Fruit fly (Drosophila melanogaster) whole organism, embryonic: Measurements from ENCODE around the gene Patr-1.

ENCODE experiments used
- BEAF-32 ChIP-seq: fragments of 200-800 bp; sonication (Bioruptor generic); optimal IDR thresholded peaks from 3 replicates; lab custom pipeline; 2017; ENCODE audit warnings: missing biosample characterization, missing genetic modification characterization, mild to moderate bottlenecking, moderate library complexity, missing genetic modification reagents
- Blimp-1 ChIP-seq: fragments of 200-800 bp; sonication (Bioruptor generic); optimal IDR thresholded peaks from 3 replicates; lab custom pipeline; 2018; ENCODE audit warnings: missing biosample characterization, missing genetic modification characterization, mild to moderate bottlenecking, moderate library complexity, missing genetic modification reagents
- CG11560 ChIP-seq: fragments of 200-800 bp; sonication (Bioruptor generic); IDR thresholded peaks from 3 replicates; pipeline ENCODE4 v1.3.6; 2022; ENCODE audit warnings: missing biosample characterization, missing genetic modification characterization
- CG12236 ChIP-seq: fragments of 200-800 bp; sonication (Bioruptor generic); optimal IDR thresholded peaks from 2 replicates; lab custom pipeline; 2016; ENCODE audit warnings: missing biosample characterization, missing genetic modification characterization
- CG12299 ChIP-seq: fragments of 200-800 bp; sonication (Bioruptor generic); optimal IDR thresholded peaks from 2 replicates; lab custom pipeline; 2018; ENCODE audit warnings: missing biosample characterization, mild to moderate bottlenecking, missing genetic modification characterization
- CG18599 ChIP-seq: fragments of 200-800 bp; sonication (Bioruptor generic); optimal IDR thresholded peaks from 3 replicates; lab custom pipeline; 2017; ENCODE audit warnings: missing biosample characterization, missing genetic modification characterization, mild to moderate bottlenecking, moderate library complexity, missing genetic modification reagents
- CG2875 ChIP-seq: fragments of 200-800 bp; sonication (Bioruptor generic); optimal IDR thresholded peaks from 2 replicates; lab custom pipeline; 2017; ENCODE audit warnings: missing biosample characterization, mild to moderate bottlenecking, missing genetic modification characterization, missing genetic modification reagents
- CG31365 ChIP-seq: fragments of 200-800 bp; sonication (Bioruptor generic); optimal IDR thresholded peaks from 2 replicates; lab custom pipeline; 2018; ENCODE audit warnings: missing biosample characterization, mild to moderate bottlenecking, missing genetic modification characterization
- CG3281 ChIP-seq: fragments of 200-800 bp; sonication (Bioruptor generic); optimal IDR thresholded peaks from 3 replicates; lab custom pipeline; 2017; ENCODE audit warnings: missing biosample characterization, mild to moderate bottlenecking, missing genetic modification characterization
- CG4707 ChIP-seq: fragments of 200-800 bp; sonication (Bioruptor generic); optimal IDR thresholded peaks from 2 replicates; lab custom pipeline; 2018; ENCODE audit warnings: missing biosample characterization, mild to moderate bottlenecking, missing genetic modification characterization, moderate library complexity
- CG6791 ChIP-seq: fragments of 200-800 bp; sonication (Bioruptor generic); IDR thresholded peaks from 3 replicates; pipeline ENCODE4 v1.3.6; 2022; ENCODE audit warnings: missing biosample characterization, missing genetic modification characterization; ENCODE audit not compliant: partially characterized antibody
- CG7556 ChIP-seq: fragments of 200-800 bp; sonication (Bioruptor generic); optimal IDR thresholded peaks from 2 replicates; lab custom pipeline; 2017; ENCODE audit warnings: missing biosample characterization, mild to moderate bottlenecking, missing genetic modification characterization
- CG7839 ChIP-seq: fragments of 200-800 bp; sonication (Bioruptor generic); optimal IDR thresholded peaks from 3 replicates; lab custom pipeline; 2018; ENCODE audit warnings: missing biosample characterization, mild to moderate bottlenecking, missing genetic modification characterization, moderate library complexity
- CG8359 ChIP-seq: fragments of 200-800 bp; sonication (Bioruptor generic); optimal IDR thresholded peaks from 2 replicates; lab custom pipeline; 2017; ENCODE audit warnings: missing biosample characterization, mild to moderate bottlenecking, missing genetic modification characterization, borderline replicate concordance
- CG9609 ChIP-seq: fragments of 200-800 bp; sonication (Bioruptor generic); optimal IDR thresholded peaks from 3 replicates; lab custom pipeline; 2016; ENCODE audit warnings: missing biosample characterization, missing genetic modification characterization
- CkIIα-i1 ChIP-seq: fragments of 200-800 bp; sonication (Bioruptor generic); IDR thresholded peaks from 2 replicates; pipeline ENCODE4 v1.3.6; 2022; ENCODE audit warnings: missing biosample characterization, missing genetic modification characterization
- D19A ChIP-seq: fragments of 200-800 bp; optimal IDR thresholded peaks from 3 replicates; lab custom pipeline; 2019; ENCODE audit warnings: missing biosample characterization, mild to moderate bottlenecking, missing genetic modification characterization, moderate library complexity
- D19B ChIP-seq: fragments of 200-800 bp; sonication (Bioruptor generic); optimal IDR thresholded peaks from 2 replicates; lab custom pipeline; 2017; ENCODE audit warnings: missing biosample characterization, mild to moderate bottlenecking, missing genetic modification characterization
- E2f2 ChIP-seq: fragments of 200-800 bp; sonication (Bioruptor generic); IDR thresholded peaks from 2 replicates; pipeline ENCODE4 v1.3.6; 2022; ENCODE audit warnings: missing biosample characterization, missing genetic modification characterization
- Ets65A ChIP-seq: fragments of 200-800 bp; sonication (Bioruptor generic); peaks from one replicate; lab custom pipeline; 2016; ENCODE audit warnings: missing biosample characterization, missing genetic modification characterization
- Gug ChIP-seq: fragments of 200-800 bp; sonication (Bioruptor generic); IDR thresholded peaks from 4 replicates; pipeline ENCODE4 v1.3.6; 2022; ENCODE audit warnings: missing biosample characterization, missing genetic modification characterization
- Hey ChIP-seq: fragments of 200-800 bp; sonication (Bioruptor generic); optimal IDR thresholded peaks from 3 replicates; lab custom pipeline; 2018; ENCODE audit warnings: missing biosample characterization, mild to moderate bottlenecking, missing genetic modification characterization
- Mrtf ChIP-seq: fragments of 200-800 bp; sonication (Bioruptor generic); IDR thresholded peaks from 3 replicates; pipeline ENCODE4 v1.3.6; 2022; ENCODE audit warnings: missing biosample characterization, missing genetic modification characterization
- Six4 ChIP-seq: fragments of 200-800 bp; sonication (Bioruptor generic); optimal IDR thresholded peaks from 2 replicates; lab custom pipeline; 2016; ENCODE audit warnings: missing biosample characterization, missing genetic modification characterization
- Sox102F ChIP-seq: fragments of 200-800 bp; sonication (Bioruptor generic); optimal IDR thresholded peaks from 2 replicates; lab custom pipeline; 2018; ENCODE audit warnings: missing biosample characterization, mild to moderate bottlenecking, missing genetic modification characterization, moderate library complexity
- Stat92E ChIP-seq, 3 experiments: fragments of >200 bp in 2 of 3; fragments of 200-800 bp in 1 of 3; sonication (Bioruptor generic) in 1 of 3; optimal IDR thresholded peaks; 2 replicates each; lab custom pipeline; 2017 to 2019; ENCODE audit warnings: missing biosample characterization in 3 of 3, missing genetic modification characterization in 3 of 3, mild to moderate bottlenecking in 1 of 3, moderate library complexity in 1 of 3
- Usf ChIP-seq: fragments of 200-800 bp; sonication (Bioruptor generic); optimal IDR thresholded peaks from 2 replicates; lab custom pipeline; 2017; ENCODE audit warnings: missing genotype, missing biosample characterization, missing genetic modification characterization
- bowl ChIP-seq: fragments of 200-800 bp; sonication (Bioruptor generic); IDR thresholded peaks from 2 replicates; pipeline ENCODE4 v1.3.6; 2022; ENCODE audit warnings: missing biosample characterization, missing genetic modification characterization
- chinmo ChIP-seq: fragments of 200-800 bp; sonication (Bioruptor generic); IDR thresholded peaks from 4 replicates; pipeline ENCODE4 v1.3.6; 2022; ENCODE audit warnings: missing biosample characterization, missing genetic modification characterization; ENCODE audit not compliant: partially characterized antibody
- chn ChIP-seq: fragments of 200-800 bp; sonication (Bioruptor generic); optimal IDR thresholded peaks from 2 replicates; lab custom pipeline; 2016; ENCODE audit warnings: missing biosample characterization, missing genetic modification characterization
- dm ChIP-seq: fragments of 200-800 bp; sonication (Bioruptor generic); optimal IDR thresholded peaks from 3 replicates; lab custom pipeline; 2016; ENCODE audit warnings: missing biosample characterization, missing genetic modification characterization
- dpn ChIP-seq, 2 experiments: fragments of 200-800 bp; sonication (Bioruptor generic); optimal IDR thresholded peaks; 3 replicates each; lab custom pipeline; 2016; ENCODE audit warnings: missing biosample characterization in 2 of 2, missing genetic modification characterization in 2 of 2
- gcm ChIP-seq: fragments of 200-800 bp; sonication (Bioruptor generic); optimal IDR thresholded peaks from 2 replicates; lab custom pipeline; 2019; ENCODE audit warnings: missing biosample characterization, mild to moderate bottlenecking, missing genetic modification characterization, moderate library complexity
- hkb ChIP-seq, 2 experiments: fragments of 200-800 bp in 1 of 2; fragments of >200 bp in 1 of 2; sonication (Bioruptor generic) in 1 of 2; IDR thresholded peaks in 1 of 2; optimal IDR thresholded peaks in 1 of 2; 2 replicates each; pipeline versions ENCODE4 v1.3.6 to Lab custom; 2017 to 2022; ENCODE audit warnings: missing biosample characterization in 1 of 2, missing genetic modification characterization in 1 of 2
- insv ChIP-seq, 2 experiments: fragments of 200-800 bp; sonication (Bioruptor generic); optimal IDR thresholded peaks; 3 replicates each; lab custom pipeline; 2016 to 2018; ENCODE audit warnings: missing biosample characterization in 2 of 2, missing genetic modification characterization in 2 of 2
- ken ChIP-seq: fragments of 200-800 bp; sonication (Bioruptor generic); IDR thresholded peaks from 3 replicates; pipeline ENCODE4 v1.3.6; 2022; ENCODE audit warnings: missing biosample characterization, missing genetic modification characterization
- kni ChIP-seq: fragments of 200-800 bp; sonication (Bioruptor generic); optimal IDR thresholded peaks from 3 replicates; lab custom pipeline; 2017; ENCODE audit warnings: mild to moderate bottlenecking, missing biosample characterization, missing genetic modification reagents, missing genetic modification characterization
- mirr ChIP-seq: fragments of 200-800 bp; sonication (Bioruptor generic); optimal IDR thresholded peaks from 3 replicates; lab custom pipeline; 2018; ENCODE audit warnings: missing biosample characterization, mild to moderate bottlenecking, missing genetic modification characterization
- oc ChIP-seq: fragments of 200-800 bp; sonication (Bioruptor generic); optimal IDR thresholded peaks from 2 replicates; lab custom pipeline; 2018; ENCODE audit warnings: missing biosample characterization, mild to moderate bottlenecking, missing genetic modification characterization, moderate library complexity
- onecut ChIP-seq: fragments of 200-800 bp; sonication (Bioruptor generic); IDR thresholded peaks from 2 replicates; pipeline ENCODE4 v1.3.6; 2022; ENCODE audit warnings: missing biosample characterization, missing genetic modification characterization
- p53 ChIP-seq: fragments of 200-800 bp; sonication (Bioruptor generic); optimal IDR thresholded peaks from 2 replicates; lab custom pipeline; 2016; ENCODE audit warnings: missing biosample characterization, missing genetic modification characterization
- pb ChIP-seq: fragments of 200-800 bp; sonication (Bioruptor generic); optimal IDR thresholded peaks from 3 replicates; lab custom pipeline; 2016; ENCODE audit warnings: missing biosample characterization, missing genetic modification characterization
- sr ChIP-seq: fragments of 200-800 bp; sonication (Bioruptor generic); IDR thresholded peaks from 3 replicates; pipeline ENCODE4 v1.3.6; 2022; ENCODE audit warnings: missing biosample characterization, missing genetic modification characterization
- toy ChIP-seq: fragments of 200-800 bp; sonication (Bioruptor generic); IDR thresholded peaks from 2 replicates; pipeline ENCODE4 v1.3.6; 2022; ENCODE audit warnings: missing biosample characterization, missing genetic modification characterization
- wek ChIP-seq: fragments of 200-800 bp; sonication (Bioruptor generic); optimal IDR thresholded peaks from 3 replicates; lab custom pipeline; 2018; ENCODE audit warnings: missing biosample characterization, mild to moderate bottlenecking, missing genetic modification characterization, moderate library complexity

The Patr-1 gene

DNA sequence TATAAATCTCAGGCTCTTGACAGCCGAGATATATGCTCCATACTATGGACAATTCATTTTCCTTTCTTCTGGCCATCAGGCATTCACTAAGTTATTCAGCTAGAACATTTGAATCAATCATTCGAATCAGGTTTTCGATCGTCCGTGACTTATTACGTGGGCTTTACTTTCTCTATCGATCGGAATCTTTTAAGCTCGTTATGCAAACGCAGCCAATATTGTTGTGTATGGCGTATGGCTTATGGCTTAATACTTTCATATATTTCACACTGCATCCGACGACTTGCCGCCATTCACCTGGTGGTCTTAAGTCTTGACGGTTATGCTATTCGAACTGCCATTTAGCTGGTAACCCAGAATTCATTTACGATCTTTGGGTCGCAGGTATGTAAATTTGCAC is 27.2 kb upstream of the Patr-1 start:
- TF ChIP-seq onecut (GFP tag; lab: Robert Waterston, UW) (peak; percentile 37), mirr (GFP tag; lab: Kevin White, UChicago) (no peak), ken (GFP tag; lab: Robert Waterston, UW) (no peak), pb (GFP tag; lab: Kevin White, UChicago) (no peak), oc (peak; percentile 71), Sox102F (GFP tag; lab: Kevin White, UChicago) (no peak), Blimp-1 (peak; percentile 64), bowl (GFP tag; lab: Robert Waterston, UW) (no peak), gcm (GFP tag; lab: Kevin White, UChicago) (no peak)

- peak; percentile 55 for TF ChIP-seq Ets65A (GFP tag; lab: Kevin White, UChicago)
- no peak for TF ChIP-seq sr (GFP tag; lab: Robert Waterston, UW)
Measured at dm6 chr3R:17018902-17019527, 24.3 kb upstream of the Patr-1 start.

DNA sequence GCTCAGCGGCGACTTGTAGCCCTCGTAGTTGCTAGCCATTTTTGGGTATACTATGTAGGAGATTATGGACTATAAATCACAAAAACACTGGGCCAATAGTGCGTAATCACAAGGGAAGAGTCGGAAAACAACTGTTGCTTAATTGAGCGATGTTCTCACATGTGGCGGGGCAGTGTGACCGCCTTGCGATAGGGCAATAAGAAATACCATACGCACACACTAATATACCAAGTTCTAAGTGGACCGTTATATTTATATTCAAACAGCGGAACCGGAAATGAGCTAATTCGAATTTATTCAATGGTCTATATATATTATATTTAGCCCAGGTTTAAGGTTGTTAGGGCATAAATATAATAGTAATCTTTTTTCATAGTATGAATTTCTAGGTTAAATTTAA is 22.4 kb upstream of the Patr-1 start, which contains the start of gene Adsl:
Gene Adsl, minus strand, starts transcription at position 165 of the 400 bp plus-strand sequence.
- TF ChIP-seq CG11560 (tag; lab: Robert Waterston, UW) (no peak), E2f2 (peak; percentile 68), Six4 (peak; percentile 49), insv (GFP tag; optimal IDR thresholded peaks at IDR 0.05; lab: Kevin White, UChicago) (peak in 1 of 2 experiments; percentile 68), CG18599 (GFP tag; lab: Kevin White, UChicago) (peak; percentile 71), kni (peak; percentile 50), CG9609 (GFP tag; lab: Kevin White, UChicago) (peak; percentile 5), Mrtf (GFP tag; lab: Robert Waterston, UW) (no peak), D19A (tag; lab: Kevin White, UChicago) (no peak), hkb (optimal IDR thresholded peaks at IDR 0.05; lab: Kevin White, UChicago) (no peak), hkb (GFP tag; IDR thresholded peaks at IDR 0.05; lab: Robert Waterston, UW) (peak; percentile 73), dpn (GFP tag; optimal IDR thresholded peaks at IDR 0.05; lab: Kevin White, UChicago) (peak; percentile 2 to 9), CG12236 (GFP tag; lab: Kevin White, UChicago) (no peak), CG8359 (GFP tag; lab: Kevin White, UChicago) (peak; percentile 60), BEAF-32 (peak; percentile 57), CG2875 (GFP tag; lab: Kevin White, UChicago) (peak; percentile 83), CG7556 (GFP tag; lab: Kevin White, UChicago) (no peak), chinmo (GFP tag; lab: Robert Waterston, UW) (0 out of 4 replicates have a peak, but pooled peaks have one; percentile 38), p53 (GFP tag; lab: Kevin White, UChicago) (peak; percentile 13), oc (peak; percentile 62), D19B (GFP tag; lab: Kevin White, UChicago) (peak; percentile 21), Usf (GFP tag; lab: Kevin White, UChicago) (no peak), dm (GFP tag; lab: Kevin White, UChicago) (peak; percentile 91), toy (0 out of 2 replicates have a peak, but pooled peaks have one; percentile 16), wek (GFP tag; lab: Kevin White, UChicago) (peak; percentile 76), CG12299 (tag; lab: Kevin White, UChicago) (peak; percentile 45), Stat92E (GFP tag; optimal IDR thresholded peaks at IDR 0.05; lab: Kevin White, UChicago) (no peak), CG3281 (GFP tag; lab: Kevin White, UChicago) (peak; percentile 83), Gug (no peak), CG31365 (peak; percentile 44), CkIIα-i1 (no peak), Hey (tag; lab: Kevin White, UChicago) (peak; percentile 14), CG6791 (no peak; the same call in 2 of the 3 replicates), chn (GFP tag; lab: Kevin White, UChicago) (no peak), CG4707 (peak; percentile 75), CG7839 (tag; lab: Kevin White, UChicago) (no peak)
